Fruit fly (Drosophila melanogaster) whole organism, embryonic: Measurements from ENCODE around the gene Sbf.

Experiments used
- Bgb ChIP-seq: fragments of 200-800 bp; sonication (Bioruptor generic); IDR thresholded peaks from 2 replicates; pipeline ENCODE4 v1.3.6; 2022; ENCODE audit warnings: missing biosample characterization, missing genetic modification characterization; ENCODE audit not compliant: partially characterized antibody
- CG10431 ChIP-seq: fragments of 200-800 bp; sonication (Bioruptor generic); optimal IDR thresholded peaks from 3 replicates; lab custom pipeline; 2018; ENCODE audit warnings: missing biosample characterization, mild to moderate bottlenecking, missing genetic modification characterization
- CG11456 ChIP-seq: fragments of 200-800 bp; sonication (Bioruptor generic); IDR thresholded peaks from 3 replicates; pipeline ENCODE4 v1.3.6; 2022; ENCODE audit warnings: missing biosample characterization, missing genetic modification characterization
- CG12299 ChIP-seq: fragments of 200-800 bp; sonication (Bioruptor generic); optimal IDR thresholded peaks from 2 replicates; lab custom pipeline; 2018; ENCODE audit warnings: missing biosample characterization, mild to moderate bottlenecking, missing genetic modification characterization
- CG12744 ChIP-seq: fragments of 200-800 bp; sonication (Bioruptor generic); optimal IDR thresholded peaks from 2 replicates; lab custom pipeline; 2016; ENCODE audit warnings: missing biosample characterization, missing genetic modification characterization
- CG14667 ChIP-seq: fragments of 200-800 bp; sonication (Bioruptor generic); IDR thresholded peaks from 2 replicates; pipeline ENCODE4 v1.3.6; 2022; ENCODE audit warnings: missing biosample characterization, missing genetic modification characterization
- CG15073 ChIP-seq: fragments of 200-800 bp; sonication (Bioruptor generic); optimal IDR thresholded peaks from 2 replicates; lab custom pipeline; 2016; ENCODE audit warnings: missing biosample characterization, missing genetic modification characterization
- CG15601 ChIP-seq: fragments of 200-800 bp; sonication (Bioruptor generic); optimal IDR thresholded peaks from 3 replicates; lab custom pipeline; 2019; ENCODE audit warnings: missing biosample characterization, mild to moderate bottlenecking, missing genetic modification characterization, moderate library complexity
- CG1647 ChIP-seq: fragments of 200-800 bp; sonication (Bioruptor generic); optimal IDR thresholded peaks from 3 replicates; lab custom pipeline; 2016; ENCODE audit warnings: missing biosample characterization, missing genetic modification characterization
- CG17912 ChIP-seq: fragments of 200-800 bp; sonication (Bioruptor generic); optimal IDR thresholded peaks from 2 replicates; lab custom pipeline; 2018; ENCODE audit warnings: missing biosample characterization, mild to moderate bottlenecking, missing genetic modification characterization
- CG2678 ChIP-seq: fragments of 200-800 bp; sonication (Bioruptor generic); optimal IDR thresholded peaks from 3 replicates; lab custom pipeline; 2019; ENCODE audit warnings: missing biosample characterization, mild to moderate bottlenecking, missing genetic modification characterization, moderate library complexity
- CG30431 ChIP-seq: fragments of 200-800 bp; sonication (Bioruptor generic); optimal IDR thresholded peaks from 2 replicates; lab custom pipeline; 2017; ENCODE audit warnings: missing biosample characterization, missing genetic modification characterization
- CG3065 ChIP-seq: fragments of 200-800 bp; sonication (Bioruptor generic); optimal IDR thresholded peaks from 2 replicates; lab custom pipeline; 2016; ENCODE audit warnings: missing biosample characterization, missing genetic modification characterization
- CG4282 ChIP-seq: fragments of 200-800 bp; sonication (Bioruptor generic); optimal IDR thresholded peaks from 2 replicates; lab custom pipeline; 2016; ENCODE audit warnings: missing biosample characterization, missing genetic modification characterization
- CG6654 ChIP-seq: fragments of 200-800 bp; sonication (Bioruptor generic); optimal IDR thresholded peaks from 2 replicates; lab custom pipeline; 2017; ENCODE audit warnings: missing biosample characterization, mild to moderate bottlenecking, missing genetic modification characterization
- CG9797 ChIP-seq: fragments of 200-800 bp; sonication (Bioruptor generic); optimal IDR thresholded peaks from 3 replicates; lab custom pipeline; 2018; ENCODE audit warnings: missing biosample characterization, mild to moderate bottlenecking, missing genetic modification characterization
- CG9817 ChIP-seq: fragments of 200-800 bp; sonication (Bioruptor generic); optimal IDR thresholded peaks from 2 replicates; lab custom pipeline; 2018; ENCODE audit warnings: missing biosample characterization, mild to moderate bottlenecking, missing genetic modification characterization, moderate library complexity
- CoRest ChIP-seq: fragments of 200-800 bp; sonication (Bioruptor generic); optimal IDR thresholded peaks from 3 replicates; lab custom pipeline; 2018; ENCODE audit warnings: missing biosample characterization, mild to moderate bottlenecking, missing genetic modification characterization, moderate library complexity
- D19B ChIP-seq: fragments of 200-800 bp; sonication (Bioruptor generic); optimal IDR thresholded peaks from 2 replicates; lab custom pipeline; 2017; ENCODE audit warnings: missing biosample characterization, mild to moderate bottlenecking, missing genetic modification characterization
- Dip3 ChIP-seq: fragments of 200-800 bp; sonication (Bioruptor generic); optimal IDR thresholded peaks from 3 replicates; lab custom pipeline; 2016; ENCODE audit warnings: missing biosample characterization, missing genetic modification characterization
- Ets97D ChIP-seq: fragments of 200-800 bp; sonication (Bioruptor generic); optimal IDR thresholded peaks from 3 replicates; lab custom pipeline; 2016; ENCODE audit warnings: missing biosample characterization, missing genetic modification characterization
- HLH54F ChIP-seq: fragments of 200-800 bp; sonication (Bioruptor generic); optimal IDR thresholded peaks from 3 replicates; lab custom pipeline; 2016; ENCODE audit warnings: missing biosample characterization, missing genetic modification characterization
- Scr ChIP-seq: fragments of 200-800 bp; sonication (Bioruptor generic); IDR thresholded peaks from 2 replicates; pipeline ENCODE4 v1.3.6; 2022; ENCODE audit warnings: missing biosample characterization, missing genetic modification characterization; ENCODE audit not compliant: partially characterized antibody
- Sin3A ChIP-seq: fragments of >200 bp; optimal IDR thresholded peaks from 2 replicates; lab custom pipeline; 2018
- Sox100B ChIP-seq: fragments of 200-800 bp; sonication (Bioruptor generic); optimal IDR thresholded peaks from 3 replicates; lab custom pipeline; 2018; ENCODE audit warnings: missing biosample characterization, mild to moderate bottlenecking, missing genetic modification characterization
- Taf1 ChIP-seq: fragments of 200-800 bp; sonication (Bioruptor generic); IDR thresholded peaks from 2 replicates; pipeline ENCODE4 v1.3.6; 2022; ENCODE audit warnings: missing biosample characterization, missing genetic modification characterization
- abd-A ChIP-seq: fragments of 200-800 bp; sonication (Bioruptor generic); optimal IDR thresholded peaks from 3 replicates; lab custom pipeline; 2019; ENCODE audit warnings: missing biosample characterization, mild to moderate bottlenecking, missing genetic modification characterization, moderate library complexity
- al ChIP-seq: fragments of 200-800 bp; sonication (Bioruptor generic); IDR thresholded peaks from 2 replicates; pipeline ENCODE4 v1.3.6; 2022; ENCODE audit warnings: missing biosample characterization, missing genetic modification characterization
- ase ChIP-seq: fragments of 200-800 bp; sonication (Bioruptor generic); IDR thresholded peaks from 3 replicates; pipeline ENCODE4 v1.3.6; 2022; ENCODE audit warnings: missing biosample characterization, missing genetic modification characterization
- bigmax ChIP-seq: fragments of 200-800 bp; sonication (Bioruptor generic); optimal IDR thresholded peaks from 2 replicates; lab custom pipeline; 2018; ENCODE audit warnings: missing biosample characterization, mild to moderate bottlenecking, missing genetic modification characterization
- cas ChIP-seq: fragments of 200-800 bp; sonication (Bioruptor generic); IDR thresholded peaks from 2 replicates; pipeline ENCODE4 v1.3.6; 2022; ENCODE audit warnings: missing biosample characterization, missing genetic modification characterization
- dimm ChIP-seq: fragments of 200-800 bp; sonication (Bioruptor generic); IDR thresholded peaks from 2 replicates; pipeline ENCODE4 v1.3.6; 2022; ENCODE audit warnings: missing biosample characterization, missing genetic modification characterization
- en ChIP-seq: fragments of 200-800 bp; sonication (Bioruptor generic); optimal IDR thresholded peaks from 2 replicates; lab custom pipeline; 2016; ENCODE audit warnings: missing biosample characterization, missing genetic modification characterization
- fu2 ChIP-seq: fragments of 200-800 bp; sonication (Bioruptor generic); optimal IDR thresholded peaks from 2 replicates; lab custom pipeline; 2016; ENCODE audit warnings: missing biosample characterization, missing genetic modification characterization
- knrl ChIP-seq: fragments of 200-800 bp; sonication (Bioruptor generic); IDR thresholded peaks from 3 replicates; pipeline ENCODE4 v1.3.6; 2022; ENCODE audit warnings: missing biosample characterization, missing genetic modification characterization; ENCODE audit not compliant: partially characterized antibody
- lmd ChIP-seq: fragments of 200-800 bp; sonication (Bioruptor generic); IDR thresholded peaks from 2 replicates; pipeline ENCODE4 v1.3.6; 2022; ENCODE audit warnings: missing biosample characterization, missing genetic modification characterization
- nerfin-1 ChIP-seq: fragments of 200-800 bp; sonication (Bioruptor generic); optimal IDR thresholded peaks from 3 replicates; lab custom pipeline; 2019; ENCODE audit warnings: missing biosample characterization, mild to moderate bottlenecking, missing genetic modification characterization, moderate library complexity
- nmo ChIP-seq: fragments of 200-800 bp; sonication (Bioruptor generic); optimal IDR thresholded peaks from 2 replicates; lab custom pipeline; 2018; ENCODE audit warnings: missing biosample characterization, mild to moderate bottlenecking, missing genetic modification characterization, moderate library complexity
- nom ChIP-seq: fragments of 200-800 bp; sonication (Bioruptor generic); optimal IDR thresholded peaks from 2 replicates; lab custom pipeline; 2017; ENCODE audit warnings: missing biosample characterization, missing genetic modification characterization, mild to moderate bottlenecking, moderate library complexity, missing genetic modification reagents
- oc ChIP-seq: fragments of 200-800 bp; sonication (Bioruptor generic); optimal IDR thresholded peaks from 2 replicates; lab custom pipeline; 2018; ENCODE audit warnings: missing biosample characterization, mild to moderate bottlenecking, missing genetic modification characterization, moderate library complexity
- pfk ChIP-seq: fragments of 200-800 bp; sonication (Bioruptor generic); optimal IDR thresholded peaks from 2 replicates; lab custom pipeline; 2018; ENCODE audit warnings: missing biosample characterization, mild to moderate bottlenecking, missing genetic modification characterization, moderate library complexity
- psq ChIP-seq: fragments of 200-800 bp; sonication (Bioruptor generic); optimal IDR thresholded peaks from 2 replicates; lab custom pipeline; 2017; ENCODE audit warnings: missing biosample characterization, missing genetic modification characterization
- ranshi ChIP-seq: fragments of 200-800 bp; sonication (Bioruptor generic); IDR thresholded peaks from 2 replicates; pipeline ENCODE4 v1.3.6; 2022; ENCODE audit warnings: missing biosample characterization, missing genetic modification characterization
- sens ChIP-seq: fragments of 200-800 bp; sonication (Bioruptor generic); peaks from one replicate; lab custom pipeline; 2016; ENCODE audit warnings: missing biosample characterization, missing genetic modification characterization
- sens-2 ChIP-seq: fragments of 200-800 bp; sonication (Bioruptor generic); IDR thresholded peaks from 2 replicates; pipeline ENCODE4 v1.3.6; 2022; ENCODE audit warnings: missing biosample characterization, missing genetic modification characterization
- slbo ChIP-seq: fragments of 200-800 bp; sonication (Bioruptor generic); IDR thresholded peaks from 2 replicates; pipeline ENCODE4 v1.3.6; 2022; ENCODE audit warnings: missing biosample characterization, missing genetic modification characterization
- trh ChIP-seq: fragments of 200-800 bp; sonication (Bioruptor generic); optimal IDR thresholded peaks from 2 replicates; lab custom pipeline; 2016; ENCODE audit warnings: missing biosample characterization, missing genetic modification characterization
- unpg ChIP-seq: fragments of 200-800 bp; sonication (Bioruptor generic); optimal IDR thresholded peaks from 3 replicates; lab custom pipeline; 2018; ENCODE audit warnings: missing biosample characterization, mild to moderate bottlenecking, missing genetic modification characterization, moderate library complexity
- zfh1 ChIP-seq: fragments of 200-800 bp; sonication (Bioruptor generic); IDR thresholded peaks from 3 replicates; pipeline ENCODE4 v1.3.6; 2022; ENCODE audit warnings: missing biosample characterization, missing genetic modification characterization

Sbf gene

dm6 chr3R:11778012-11778865, 18.5 kb downstream of the Sbf start (continued):
- TF ChIP-seq D19B (GFP tag; lab: Kevin White, UChicago) (peak; percentile 99), Sox100B (GFP tag; lab: Kevin White, UChicago) (peak; percentile 90), Ets97D (GFP tag; lab: Kevin White, UChicago) (peak; percentile 65), bigmax (peak; percentile 28), Scr (GFP tag; lab: Robert Waterston, UW) (peak; percentile 19; the same call in 1 of the 2 replicates), lmd (GFP tag; lab: Robert Waterston, UW) (peak; percentile 70), Sin3A (no peak), CG3065 (GFP tag; lab: Kevin White, UChicago) (peak; percentile 2), dimm (GFP tag; lab: Robert Waterston, UW) (no peak), CG10431 (GFP tag; lab: Kevin White, UChicago) (peak; percentile 75), ase (0 out of 3 replicates have a peak, but pooled peaks have one; percentile 21), CG4282 (GFP tag; lab: Kevin White, UChicago) (peak; percentile 26), CG30431 (GFP tag; lab: Kevin White, UChicago) (peak; percentile 65), al (GFP tag; lab: Robert Waterston, UW) (peak; percentile 33; the same call in 1 of the 2 replicates), CG17912 (no peak), Taf1 (GFP tag; lab: Robert Waterston, UW) (no peak), HLH54F (GFP tag; lab: Kevin White, UChicago) (peak; percentile 28), CG2678 (tag; lab: Kevin White, UChicago) (peak; percentile 77), CG11456 (GFP tag; lab: Robert Waterston, UW) (peak; percentile 71; the same call in 2 of the 3 replicates), nmo (GFP tag; lab: Kevin White, UChicago) (peak; percentile 84), CG14667 (GFP tag; lab: Robert Waterston, UW) (0 out of 2 replicates have a peak, but pooled peaks have one; percentile 18), trh (GFP tag; lab: Kevin White, UChicago) (no peak), ranshi (GFP tag; lab: Robert Waterston, UW) (no peak), CoRest (tag; lab: Kevin White, UChicago) (peak; percentile 84), fu2 (no peak), nerfin-1 (tag; lab: Kevin White, UChicago) (peak; percentile 61), psq (peak; percentile 6), CG15601 (tag; lab: Kevin White, UChicago) (peak; percentile 80), knrl (peak; percentile 31; the same call in 1 of the 3 replicates), CG9797 (GFP tag; lab: Kevin White, UChicago) (no peak), CG1647 (GFP tag; lab: Kevin White, UChicago) (peak; percentile 5), CG15073 (GFP tag; lab: Kevin White, UChicago) (peak; percentile 33), CG12744 (GFP tag; lab: Kevin White, UChicago) (peak; percentile 37), nom (GFP tag; lab: Kevin White, UChicago) (peak; percentile 10), CG9817 (tag; lab: Kevin White, UChicago) (peak; percentile 39), CG6654 (GFP tag; lab: Kevin White, UChicago) (peak; percentile 37), CG12299 (tag; lab: Kevin White, UChicago) (peak; percentile 11), zfh1 (peak; percentile 26; the same call in 2 of the 3 replicates), en (GFP tag; lab: Kevin White, UChicago) (no peak), sens-2 (GFP tag; lab: Robert Waterston, UW) (peak; percentile 49; the same call in 1 of the 2 replicates), slbo (GFP tag; lab: Robert Waterston, UW) (peak; percentile 73), Bgb (GFP tag; lab: Robert Waterston, UW) (peak; percentile 59), sens (peak; percentile 94), Dip3 (GFP tag; lab: Kevin White, UChicago) (no peak), cas (GFP tag; lab: Robert Waterston, UW) (no peak), oc (peak; percentile 8), abd-A (tag; lab: Kevin White, UChicago) (peak; percentile 93), pfk (GFP tag; lab: Kevin White, UChicago) (peak; percentile 88), unpg (GFP tag; lab: Kevin White, UChicago) (no peak)
